Fruit fly (Drosophila melanogaster) whole organism, embryonic: Measurements from ENCODE around the gene CG17786.

Experiments used
- Atf-2 ChIP-seq: fragments of 200-800 bp; sonication (Bioruptor generic); optimal IDR thresholded peaks from 2 replicates; lab custom pipeline; 2016; ENCODE audit warnings: missing biosample characterization, missing genetic modification characterization
- CG10267 ChIP-seq: fragments of 200-800 bp; sonication (Bioruptor generic); optimal IDR thresholded peaks from 2 replicates; lab custom pipeline; 2018; ENCODE audit warnings: missing biosample characterization, mild to moderate bottlenecking, missing genetic modification characterization, moderate library complexity
- CG11398 ChIP-seq: fragments of 200-800 bp; sonication (Bioruptor generic); optimal IDR thresholded peaks from 2 replicates; lab custom pipeline; 2016; ENCODE audit warnings: missing biosample characterization, missing genetic modification characterization
- CG11504 ChIP-seq: fragments of 200-800 bp; sonication (Bioruptor generic); optimal IDR thresholded peaks from 3 replicates; lab custom pipeline; 2019; ENCODE audit warnings: missing biosample characterization, mild to moderate bottlenecking, missing genetic modification characterization, moderate library complexity
- CG12071 ChIP-seq: fragments of 200-800 bp; sonication (Bioruptor generic); optimal IDR thresholded peaks from 3 replicates; lab custom pipeline; 2018; ENCODE audit warnings: missing biosample characterization, mild to moderate bottlenecking, missing genetic modification characterization
- CG12236 ChIP-seq: fragments of 200-800 bp; sonication (Bioruptor generic); optimal IDR thresholded peaks from 2 replicates; lab custom pipeline; 2016; ENCODE audit warnings: missing biosample characterization, missing genetic modification characterization
- CG12391 ChIP-seq: fragments of 200-800 bp; sonication (Bioruptor generic); optimal IDR thresholded peaks from 3 replicates; lab custom pipeline; 2018; ENCODE audit warnings: missing biosample characterization, mild to moderate bottlenecking, missing genetic modification characterization, moderate library complexity
- CG12769 ChIP-seq: fragments of 200-800 bp; sonication (Bioruptor generic); optimal IDR thresholded peaks from 2 replicates; lab custom pipeline; 2019; ENCODE audit warnings: missing biosample characterization, mild to moderate bottlenecking, missing genetic modification characterization, moderate library complexity
- CG13424 ChIP-seq: fragments of 200-800 bp; sonication (Bioruptor generic); optimal IDR thresholded peaks from 2 replicates; lab custom pipeline; 2019; ENCODE audit warnings: missing biosample characterization, mild to moderate bottlenecking, missing genetic modification characterization, moderate library complexity
- CG13624 ChIP-seq: fragments of 200-800 bp; sonication (Bioruptor generic); optimal IDR thresholded peaks from 2 replicates; lab custom pipeline; 2016; ENCODE audit warnings: missing biosample characterization, missing genetic modification characterization
- CG15073 ChIP-seq: fragments of 200-800 bp; sonication (Bioruptor generic); optimal IDR thresholded peaks from 2 replicates; lab custom pipeline; 2016; ENCODE audit warnings: missing biosample characterization, missing genetic modification characterization
- CG16813 ChIP-seq: fragments of 200-800 bp; sonication (Bioruptor generic); IDR thresholded peaks from 3 replicates; pipeline ENCODE4 v1.3.6; 2022; ENCODE audit warnings: missing biosample characterization, missing genetic modification characterization; ENCODE audit not compliant: partially characterized antibody
- CG32532 ChIP-seq: fragments of 200-800 bp; sonication (Bioruptor generic); IDR thresholded peaks from 2 replicates; pipeline ENCODE4 v1.3.6; 2022; ENCODE audit warnings: missing biosample characterization, missing genetic modification characterization
- CG4707 ChIP-seq: fragments of 200-800 bp; sonication (Bioruptor generic); optimal IDR thresholded peaks from 2 replicates; lab custom pipeline; 2018; ENCODE audit warnings: missing biosample characterization, mild to moderate bottlenecking, missing genetic modification characterization, moderate library complexity
- CG6175 ChIP-seq: fragments of 200-800 bp; sonication (Bioruptor generic); IDR thresholded peaks from 3 replicates; pipeline ENCODE4 v1.3.6; 2022; ENCODE audit warnings: missing biosample characterization, missing genetic modification characterization
- CG6683 ChIP-seq: fragments of 200-800 bp; sonication (Bioruptor generic); optimal IDR thresholded peaks from 2 replicates; lab custom pipeline; 2017; ENCODE audit warnings: missing biosample characterization, mild to moderate bottlenecking, missing genetic modification characterization, missing genetic modification reagents
- CG6813 ChIP-seq: fragments of 200-800 bp; sonication (Bioruptor generic); optimal IDR thresholded peaks from 2 replicates; lab custom pipeline; 2017; ENCODE audit warnings: missing biosample characterization, missing genetic modification characterization, mild to moderate bottlenecking, moderate library complexity, missing genetic modification reagents
- CG7271 ChIP-seq: fragments of 200-800 bp; sonication (Bioruptor generic); optimal IDR thresholded peaks from 2 replicates; lab custom pipeline; 2018; ENCODE audit warnings: missing biosample characterization, mild to moderate bottlenecking, missing genetic modification characterization, moderate library complexity
- CG7987 ChIP-seq: fragments of 200-800 bp; sonication (Bioruptor generic); optimal IDR thresholded peaks from 2 replicates; lab custom pipeline; 2018; ENCODE audit warnings: missing biosample characterization, mild to moderate bottlenecking, missing genetic modification characterization, moderate library complexity
- Dip2 ChIP-seq: fragments of 200-800 bp; sonication (Bioruptor generic); IDR thresholded peaks from 2 replicates; pipeline ENCODE4 v1.3.6; 2022; ENCODE audit warnings: missing biosample characterization, missing genetic modification characterization
- Gsc ChIP-seq: fragments of 200-800 bp; sonication (Bioruptor generic); IDR thresholded peaks from 2 replicates; pipeline ENCODE4 v1.3.6; 2022; ENCODE audit warnings: missing biosample characterization, missing genetic modification characterization
- HLH3B ChIP-seq: fragments of 200-800 bp; sonication (Bioruptor generic); IDR thresholded peaks from 2 replicates; pipeline ENCODE4 v1.3.6; 2022; ENCODE audit warnings: missing biosample characterization, missing genetic modification characterization
- Hr51 ChIP-seq, 2 experiments: fragments of 200-800 bp; sonication (Bioruptor generic); optimal IDR thresholded peaks; 2 replicates in 1 of 2; 3 replicates in 1 of 2; lab custom pipeline; 2016 to 2018; ENCODE audit warnings: missing biosample characterization in 2 of 2, missing genetic modification characterization in 2 of 2, mild to moderate bottlenecking in 1 of 2, moderate library complexity in 1 of 2
- Mes4 ChIP-seq: fragments of 200-800 bp; sonication (Bioruptor generic); optimal IDR thresholded peaks from 2 replicates; lab custom pipeline; 2016; ENCODE audit warnings: missing biosample characterization, missing genetic modification characterization
- Opbp ChIP-seq: fragments of 200-800 bp; sonication (Bioruptor generic); IDR thresholded peaks from 3 replicates; pipeline ENCODE4 v1.3.6; 2022; ENCODE audit warnings: missing biosample characterization, missing genetic modification characterization; ENCODE audit not compliant: partially characterized antibody
- Pdp1 ChIP-seq, 2 experiments: fragments of 200-800 bp; sonication (Bioruptor generic); optimal IDR thresholded peaks; 3 replicates each; lab custom pipeline; 2016; ENCODE audit warnings: missing biosample characterization in 2 of 2, missing genetic modification characterization in 2 of 2, mild to moderate bottlenecking in 1 of 2, moderate library complexity in 1 of 2
- Rfx ChIP-seq: fragments of 200-800 bp; sonication (Bioruptor generic); IDR thresholded peaks from 2 replicates; pipeline ENCODE4 v1.3.6; 2022; ENCODE audit warnings: missing biosample characterization, missing genetic modification characterization
- Sox102F ChIP-seq: fragments of 200-800 bp; sonication (Bioruptor generic); optimal IDR thresholded peaks from 2 replicates; lab custom pipeline; 2018; ENCODE audit warnings: missing biosample characterization, mild to moderate bottlenecking, missing genetic modification characterization, moderate library complexity
- ara ChIP-seq: fragments of 200-800 bp; sonication (Bioruptor generic); IDR thresholded peaks from 2 replicates; pipeline ENCODE4 v1.3.6; 2022; ENCODE audit warnings: missing biosample characterization, missing genetic modification characterization
- cas ChIP-seq: fragments of 200-800 bp; sonication (Bioruptor generic); IDR thresholded peaks from 2 replicates; pipeline ENCODE4 v1.3.6; 2022; ENCODE audit warnings: missing biosample characterization, missing genetic modification characterization
- cwo ChIP-seq: fragments of 200-800 bp; sonication (Bioruptor generic); optimal IDR thresholded peaks from 3 replicates; lab custom pipeline; 2017; ENCODE audit warnings: missing biosample characterization, missing genetic modification characterization, mild to moderate bottlenecking, moderate library complexity, missing genetic modification reagents
- disco-r ChIP-seq: fragments of 200-800 bp; sonication (Bioruptor generic); optimal IDR thresholded peaks from 2 replicates; lab custom pipeline; 2016; ENCODE audit warnings: missing biosample characterization, missing genetic modification characterization
- esg ChIP-seq: fragments of 200-800 bp; sonication (Bioruptor generic); conservative IDR thresholded peaks from 2 replicates; pipeline ENCODE4 v1.3.6; 2022; ENCODE audit warnings: missing biosample characterization, missing genetic modification characterization
- fd96Cb ChIP-seq: fragments of 200-800 bp; sonication (Bioruptor generic); optimal IDR thresholded peaks from 2 replicates; lab custom pipeline; 2018; ENCODE audit warnings: missing biosample characterization, mild to moderate bottlenecking, missing genetic modification characterization, moderate library complexity
- ham ChIP-seq: fragments of 200-800 bp; sonication (Bioruptor generic); IDR thresholded peaks from 2 replicates; pipeline ENCODE4 v1.3.6; 2022; ENCODE audit warnings: missing biosample characterization, missing genetic modification characterization
- ind ChIP-seq: fragments of 200-800 bp; sonication (Bioruptor generic); optimal IDR thresholded peaks from 3 replicates; lab custom pipeline; 2016; ENCODE audit warnings: missing biosample characterization, missing genetic modification characterization
- jing ChIP-seq: fragments of 200-800 bp; sonication (Bioruptor generic); optimal IDR thresholded peaks from 2 replicates; lab custom pipeline; 2018; ENCODE audit warnings: missing biosample characterization, mild to moderate bottlenecking, missing genetic modification characterization
- lov ChIP-seq, 2 experiments: fragments of 200-800 bp in 1 of 2; fragments of >200 bp in 1 of 2; sonication (Bioruptor generic) in 1 of 2; IDR thresholded peaks in 1 of 2; optimal IDR thresholded peaks in 1 of 2; 2 replicates in 1 of 2; 3 replicates in 1 of 2; pipeline versions ENCODE4 v1.3.6 to Lab custom; 2017 to 2022; ENCODE audit warnings: missing biosample characterization in 1 of 2, missing genetic modification characterization in 1 of 2
- mld ChIP-seq: fragments of 200-800 bp; sonication (Bioruptor generic); IDR thresholded peaks from 3 replicates; pipeline ENCODE4 v1.3.6; 2022; ENCODE audit warnings: missing biosample characterization, missing genetic modification characterization; ENCODE audit not compliant: partially characterized antibody
- schlank ChIP-seq: fragments of 200-800 bp; sonication (Bioruptor generic); optimal IDR thresholded peaks from 2 replicates; lab custom pipeline; 2018; ENCODE audit warnings: missing biosample characterization, mild to moderate bottlenecking, missing genetic modification characterization
- scrt ChIP-seq: fragments of 200-800 bp; sonication (Bioruptor generic); optimal IDR thresholded peaks from 2 replicates; lab custom pipeline; 2018; ENCODE audit warnings: missing biosample characterization, mild to moderate bottlenecking, missing genetic modification characterization, moderate library complexity
- sd ChIP-seq: fragments of 200-800 bp; sonication (Bioruptor generic); optimal IDR thresholded peaks from 3 replicates; lab custom pipeline; 2018; ENCODE audit warnings: missing biosample characterization, mild to moderate bottlenecking, missing genetic modification characterization, moderate library complexity
- sisA ChIP-seq: fragments of 200-800 bp; sonication (Bioruptor generic); IDR thresholded peaks from 2 replicates; pipeline ENCODE4 v1.3.6; 2022; ENCODE audit warnings: missing biosample characterization, missing genetic modification characterization
- slp2 ChIP-seq: fragments of 200-800 bp; sonication (Bioruptor generic); optimal IDR thresholded peaks from 2 replicates; lab custom pipeline; 2016; ENCODE audit warnings: missing biosample characterization, missing genetic modification characterization
- ssp ChIP-seq: fragments of 200-800 bp; sonication (Bioruptor generic); IDR thresholded peaks from 2 replicates; pipeline ENCODE4 v1.3.6; 2022; ENCODE audit warnings: missing biosample characterization, missing genetic modification characterization
- vfl ChIP-seq: fragments of 200-800 bp; sonication (Bioruptor generic); optimal IDR thresholded peaks from 2 replicates; lab custom pipeline; 2016; ENCODE audit warnings: missing biosample characterization, missing genetic modification characterization
- wdn ChIP-seq: fragments of 200-800 bp; sonication (Bioruptor generic); IDR thresholded peaks from 2 replicates; pipeline ENCODE4 v1.3.6; 2022; ENCODE audit warnings: missing biosample characterization, missing genetic modification characterization
- wek ChIP-seq: fragments of 200-800 bp; sonication (Bioruptor generic); optimal IDR thresholded peaks from 3 replicates; lab custom pipeline; 2018; ENCODE audit warnings: missing biosample characterization, mild to moderate bottlenecking, missing genetic modification characterization, moderate library complexity
- wor ChIP-seq: fragments of 200-800 bp; sonication (Bioruptor generic); IDR thresholded peaks from 2 replicates; pipeline ENCODE4 v1.3.6; 2022; ENCODE audit warnings: missing biosample characterization, missing genetic modification characterization
- yki ChIP-seq: fragments of >200 bp; optimal IDR thresholded peaks from 3 replicates; lab custom pipeline; 2018

The CG17786 gene

dm6 chr3R:24252494-24252893 is 34.0 kb upstream of the CG17786 start, which contains the start of gene beta-PheRS (continued):
- TF ChIP-seq HLH3B (GFP tag; lab: Robert Waterston, UW): peak; percentile 42; the same call in 1 of the 2 replicates
- TF ChIP-seq CG12769 (tag; lab: Kevin White, UChicago): no peak
- TF ChIP-seq ssp (GFP tag; lab: Robert Waterston, UW): peak; percentile 98
- no peak for TF ChIP-seq Atf-2 (GFP tag; lab: Kevin White, UChicago)
- no peak for TF ChIP-seq cas (GFP tag; lab: Robert Waterston, UW)
- TF ChIP-seq CG13624 (GFP tag; lab: Kevin White, UChicago): peak; percentile 64
- no peak for TF ChIP-seq Gsc
- TF ChIP-seq CG12236 (GFP tag; lab: Kevin White, UChicago): no peak
- peak; percentile 78 for TF ChIP-seq CG32532 (GFP tag; lab: Robert Waterston, UW)
- TF ChIP-seq scrt (GFP tag; lab: Kevin White, UChicago): no peak
- TF ChIP-seq ind (GFP tag; lab: Kevin White, UChicago): no peak
- TF ChIP-seq wek (GFP tag; lab: Kevin White, UChicago): peak; percentile 23
- peak in 1 of 2 experiments; percentile 23 for TF ChIP-seq Pdp1 (GFP tag; optimal IDR thresholded peaks at IDR 0.05; lab: Kevin White, UChicago)
- TF ChIP-seq CG13424 (tag; lab: Kevin White, UChicago): peak; percentile 66
- TF ChIP-seq CG12391 (tag; lab: Kevin White, UChicago): peak; percentile 76
- TF ChIP-seq sisA (GFP tag; lab: Robert Waterston, UW): peak; percentile 14; the same call in 1 of the 2 replicates
- no peak for TF ChIP-seq ara (GFP tag; lab: Robert Waterston, UW)
- TF ChIP-seq CG10267 (tag; lab: Kevin White, UChicago): peak; percentile 84
- peak; percentile 56 for TF ChIP-seq CG7271 (tag; lab: Kevin White, UChicago)
- 0 out of 2 replicates have a peak, but pooled peaks have one; percentile 31 for TF ChIP-seq wdn (GFP tag; lab: Robert Waterston, UW)
- no peak for TF ChIP-seq CG15073 (GFP tag; lab: Kevin White, UChicago)
- TF ChIP-seq Rfx (GFP tag; lab: Robert Waterston, UW): peak; percentile 86
- TF ChIP-seq disco-r (GFP tag; lab: Kevin White, UChicago): no peak
- no peak for TF ChIP-seq cwo (GFP tag; lab: Kevin White, UChicago)
- no peak for TF ChIP-seq CG4707 (GFP tag; lab: Kevin White, UChicago)
- no peak for TF ChIP-seq CG11398 (GFP tag; lab: Kevin White, UChicago)
- no peak for TF ChIP-seq Dip2 (GFP tag; lab: Robert Waterston, UW)
- no peak for TF ChIP-seq CG6813 (GFP tag; lab: Kevin White, UChicago)
- no peak for TF ChIP-seq lov (optimal IDR thresholded peaks at IDR 0.05; lab: Kevin White, UChicago)
- 0 out of 3 replicates have a peak, but pooled peaks have one; percentile 31 for TF ChIP-seq lov (GFP tag; IDR thresholded peaks at IDR 0.05; lab: Robert Waterston, UW)
- TF ChIP-seq sd: no peak
- no peak for TF ChIP-seq vfl
- TF ChIP-seq Opbp: peak; percentile 94
- TF ChIP-seq CG6683 (GFP tag; lab: Kevin White, UChicago): peak; percentile 2
- TF ChIP-seq wor (GFP tag; lab: Robert Waterston, UW): no peak
- TF ChIP-seq CG12071 (GFP tag; lab: Kevin White, UChicago): no peak
- peak; percentile 30 for TF ChIP-seq Mes4
- peak; percentile 64 for TF ChIP-seq mld
- 0 out of 3 replicates have a peak, but pooled peaks have one; percentile 14 for TF ChIP-seq CG6175 (GFP tag; lab: Robert Waterston, UW)
- no peak for TF ChIP-seq CG11504 (tag; lab: Kevin White, UChicago)
- no peak for TF ChIP-seq ham (GFP tag; lab: Robert Waterston, UW)
- no peak for TF ChIP-seq yki (lab: Kevin White, UChicago)
- TF ChIP-seq Hr51 (GFP tag; optimal IDR thresholded peaks at IDR 0.05; lab: Kevin White, UChicago): peak in 1 of 2 experiments; percentile 42
- no peak for TF ChIP-seq jing (GFP tag; lab: Kevin White, UChicago)
- peak; percentile 93 for TF ChIP-seq CG16813 (GFP tag; lab: Robert Waterston, UW)
- peak; percentile 41 for TF ChIP-seq fd96Cb
- TF ChIP-seq slp2 (GFP tag; lab: Kevin White, UChicago): peak; percentile 29
- 0 out of 2 replicates have a peak, but pooled peaks have one; percentile 29 for TF ChIP-seq esg (GFP tag; lab: Robert Waterston, UW)
- TF ChIP-seq CG7987 (GFP tag; lab: Kevin White, UChicago): peak; percentile 11
- no peak for TF ChIP-seq schlank (tag; lab: Kevin White, UChicago)
- no peak for TF ChIP-seq Sox102F (GFP tag; lab: Kevin White, UChicago)
